Worm (Caenorhabditis elegans) whole organism, L1 larva: ENCODE data around the gene C53C11.1.

Experiments used
- aha-1 ChIP-seq: fragments of 150-350 bp; optimal IDR thresholded peaks from 2 replicates; lab custom pipeline; 2014; ENCODE audit warnings: missing biosample characterization, missing genetic modification characterization
- blmp-1 ChIP-seq: fragments of 150-350 bp; optimal IDR thresholded peaks from 2 replicates; lab custom pipeline; 2014; ENCODE audit warnings: missing biosample characterization, missing genetic modification characterization
- ces-1 ChIP-seq: fragments of 150-350 bp; optimal IDR thresholded peaks from 2 replicates; lab custom pipeline; 2014; ENCODE audit warnings: missing biosample characterization, missing genetic modification reagents, missing genetic modification characterization
- dpl-1 ChIP-seq, 3 experiments: fragments of 150-350 bp in 2 of 3; sonication (generic microtip) in 1 of 3; optimal IDR thresholded peaks; 2 replicates each; lab custom pipeline; 2014 to 2017; ENCODE audit warnings: missing biosample characterization in 3 of 3, missing genetic modification characterization in 3 of 3, missing genetic modification reagents in 3 of 3
- dsc-1 ChIP-seq: sonication (generic microtip); optimal IDR thresholded peaks from 2 replicates; lab custom pipeline; 2016; ENCODE audit warnings: mild to moderate bottlenecking, missing genetic modification characterization, missing compliant biosample characterization
- lin-39 ChIP-seq: fragments of 150-350 bp; optimal IDR thresholded peaks from 2 replicates; lab custom pipeline; 2014; ENCODE audit warnings: missing biosample characterization, missing genetic modification reagents, missing genetic modification characterization
- pqm-1 ChIP-seq: sonication (generic microtip); optimal IDR thresholded peaks from 3 replicates; lab custom pipeline; 2017; ENCODE audit warnings: missing biosample characterization, missing genetic modification characterization
- skn-1 ChIP-seq: fragments of 150-350 bp; optimal IDR thresholded peaks from 2 replicates; lab custom pipeline; 2014; ENCODE audit warnings: missing biosample characterization, missing genetic modification characterization
- vab-15 ChIP-seq: sonication (generic microtip); optimal IDR thresholded peaks from 2 replicates; lab custom pipeline; 2017; ENCODE audit warnings: missing genotype, mild to moderate bottlenecking, missing genetic modification characterization, missing compliant biosample characterization

ce11 chrX:17330574-17330973 lies 10.0 kb upstream of the C53C11.1 start:
- TF ChIP-seq skn-1: no peak
- no peak for TF ChIP-seq lin-39 (tag; lab: Kevin White, UChicago)
- TF ChIP-seq ces-1 (GFP tag; lab: Kevin White, UChicago): no peak
- no peak for TF ChIP-seq dsc-1 (tag; lab: Kevin White, UChicago)
- TF ChIP-seq vab-15 (tag; lab: Kevin White, UChicago): no peak
- no peak for TF ChIP-seq dpl-1 (GFP tag; optimal IDR thresholded peaks at IDR 0.05; lab: Kevin White, UChicago)
- no peak for TF ChIP-seq aha-1
- TF ChIP-seq pqm-1 (tag; lab: Kevin White, UChicago): no peak
- no peak for TF ChIP-seq blmp-1 (tag; lab: Kevin White, UChicago)
